Worm (Caenorhabditis elegans) whole organism, L3 larva: ENCODE data around the gene str-207.

Experiments
- nhr-77 ChIP-seq: fragments of 150-350 bp; optimal IDR thresholded peaks from 2 replicates; lab custom pipeline; 2014; ENCODE audit warnings: missing biosample characterization, missing genetic modification characterization
- sea-2 ChIP-seq: fragments of 150-350 bp; sonication (generic microtip); optimal IDR thresholded peaks from 4 replicates; lab custom pipeline; 2014; ENCODE audit warnings: missing biosample characterization, missing genetic modification reagents, missing genetic modification characterization

DNA sequence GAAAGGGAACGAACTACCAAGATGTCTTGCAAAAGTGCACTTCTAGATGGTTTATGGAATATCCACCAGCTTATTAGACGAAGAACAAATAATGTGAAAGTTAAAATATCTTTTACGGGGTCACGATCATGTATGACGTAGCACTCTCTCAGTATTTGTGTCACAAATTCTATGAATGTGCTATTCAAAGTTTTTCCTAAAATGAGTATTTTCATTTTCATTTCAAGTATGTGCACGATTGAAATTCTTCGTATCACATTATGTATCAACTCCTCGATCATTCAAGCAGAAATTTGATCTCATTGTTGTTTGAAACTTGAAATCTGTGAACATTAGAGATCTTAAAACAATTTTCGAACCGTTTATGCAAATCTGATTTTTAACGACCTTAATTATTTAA lies 26.0 kb downstream of the str-207 start:
- TF ChIP-seq nhr-77 (tag; lab: Kevin White, UChicago) = no peak
- TF ChIP-seq sea-2 (GFP tag; lab: Kevin White, UChicago) = no peak
